Worm (Caenorhabditis elegans) whole organism, L1 larva: Measurements from ENCODE around the gene Y57G11B.8.

Experiments used
- dpl-1 ChIP-seq, 3 experiments: fragments of 150-350 bp in 2 of 3; sonication (generic microtip) in 1 of 3; optimal IDR thresholded peaks; 2 replicates each; lab custom pipeline; 2014 to 2017; ENCODE audit warnings: missing biosample characterization in 3 of 3, missing genetic modification characterization in 3 of 3, missing genetic modification reagents in 3 of 3
- fos-1 ChIP-seq: fragments of 150-350 bp; optimal IDR thresholded peaks from 2 replicates; lab custom pipeline; 2014; ENCODE audit warnings: missing biosample characterization, missing genetic modification characterization
- lin-13 ChIP-seq: fragments of 150-350 bp; optimal IDR thresholded peaks from 2 replicates; lab custom pipeline; 2014; ENCODE audit warnings: missing biosample characterization, missing genetic modification reagents, missing genetic modification characterization
- lir-3 ChIP-seq: sonication (generic microtip); optimal IDR thresholded peaks from 2 replicates; lab custom pipeline; 2016; ENCODE audit warnings: mild to moderate bottlenecking, missing genetic modification characterization, moderate library complexity, missing compliant biosample characterization; ENCODE audit not compliant: poor library complexity
- tlp-1 ChIP-seq: fragments of 150-350 bp; optimal IDR thresholded peaks from 2 replicates; lab custom pipeline; 2014; ENCODE audit warnings: missing biosample characterization, missing genetic modification characterization

DNA sequence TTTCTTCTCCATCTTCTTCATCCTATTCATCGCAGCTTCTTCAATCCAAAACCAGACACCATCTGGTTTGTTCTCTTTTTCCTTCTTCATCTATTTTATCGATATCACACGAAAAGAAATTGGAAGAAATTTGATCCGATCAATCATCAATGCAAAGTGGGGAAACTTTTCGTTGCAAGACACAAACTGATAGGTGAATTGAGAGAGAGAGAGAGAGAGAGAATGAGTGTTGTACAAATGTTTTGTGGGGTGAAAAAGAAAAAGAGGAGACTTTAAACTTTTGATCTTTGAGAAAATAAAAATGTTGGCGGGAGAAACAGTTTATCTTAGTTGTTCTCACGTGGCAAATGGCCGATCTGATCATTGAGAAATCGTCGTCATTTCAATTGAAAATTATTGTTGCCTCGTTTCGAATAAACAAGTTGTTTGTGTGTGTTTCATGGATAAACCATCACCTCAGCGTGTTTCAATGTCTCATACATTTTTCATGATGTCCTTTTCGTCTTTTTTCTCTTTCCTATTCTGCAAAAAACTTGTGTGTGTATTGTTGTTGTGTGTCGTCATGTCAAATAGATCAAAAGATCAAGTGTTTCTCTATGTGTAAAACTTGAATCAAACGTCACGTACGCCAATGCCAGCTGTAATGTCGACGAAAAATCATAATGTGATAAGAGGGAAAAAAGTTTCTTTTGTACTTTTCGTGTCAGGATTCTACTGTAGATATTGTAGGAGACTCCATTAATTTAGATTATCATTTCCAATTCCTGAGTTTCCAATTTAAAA, 34.2 kb upstream of the Y57G11B.8 start:
- no peak for TF ChIP-seq lin-13
- peak in 2 of 3 experiments; percentile 29 to 44 for TF ChIP-seq dpl-1 (GFP tag; optimal IDR thresholded peaks at IDR 0.05; lab: Kevin White, UChicago)
- peak; percentile 27 for TF ChIP-seq fos-1
- TF ChIP-seq lir-3, result no peak
- no peak for TF ChIP-seq tlp-1 (tag; lab: Kevin White, UChicago)
